Worm (Caenorhabditis elegans): ENCODE results near the gene B0554.1.

ce11 chrV:438094-438493, at the start of gene B0554.1:
- no peak for TF ChIP-seq flt-1 (GFP tag; IDR thresholded peaks at IDR 0.05)
- no peak for TF ChIP-seq cog-1 (tag; optimal IDR thresholded peaks at IDR 0.05)
- no peak for TF ChIP-seq ztf-29 (GFP tag; IDR thresholded peaks at IDR 0.05)
- TF ChIP-seq med-1 (GFP tag; optimal IDR thresholded peaks at IDR 0.05; ENCODE audit: insufficient read depth): no peak
- TF ChIP-seq ref-1 (GFP tag; conservative IDR thresholded peaks at IDR 0.05): no peak
- TF ChIP-seq T22C8.4 (GFP tag; IDR thresholded peaks at IDR 0.05): no peak
- TF ChIP-seq tab-1 (GFP tag; IDR thresholded peaks at IDR 0.05): no peak
